Fruit fly (Drosophila melanogaster) whole organism, prepupa: ENCODE data around the gene CG10486.

Experiments used
- CG10631 ChIP-seq: fragments of 200-800 bp; sonication (Bioruptor generic); optimal IDR thresholded peaks from 2 replicates; lab custom pipeline; 2016; ENCODE audit warnings: missing biosample characterization, missing genetic modification characterization
- CG10669 ChIP-seq: fragments of 200-800 bp; sonication (Bioruptor generic); optimal IDR thresholded peaks from 3 replicates; lab custom pipeline; 2018; ENCODE audit warnings: missing biosample characterization, mild to moderate bottlenecking, missing genetic modification characterization, moderate library complexity
- CG11294 ChIP-seq: fragments of 200-800 bp; sonication (Bioruptor generic); IDR thresholded peaks from 2 replicates; pipeline ENCODE4 v1.3.6; 2022; ENCODE audit warnings: missing biosample characterization, missing genetic modification characterization
- CG11762 ChIP-seq: fragments of 200-800 bp; sonication (Bioruptor generic); optimal IDR thresholded peaks from 3 replicates; lab custom pipeline; 2016; ENCODE audit warnings: missing biosample characterization, missing genetic modification characterization; ENCODE audit not compliant: insufficient read depth
- CG1621 ChIP-seq: fragments of 200-800 bp; sonication (Bioruptor generic); optimal IDR thresholded peaks from 3 replicates; lab custom pipeline; 2018; ENCODE audit warnings: missing biosample characterization, mild to moderate bottlenecking, missing genetic modification characterization
- CG3032 ChIP-seq: fragments of 200-800 bp; optimal IDR thresholded peaks from 2 replicates; lab custom pipeline; 2019; ENCODE audit warnings: missing biosample characterization, mild to moderate bottlenecking, missing genetic modification characterization, moderate library complexity
- CG32006 ChIP-seq: fragments of 200-800 bp; sonication (Bioruptor generic); optimal IDR thresholded peaks from 3 replicates; lab custom pipeline; 2017; ENCODE audit warnings: missing biosample characterization, mild to moderate bottlenecking, missing genetic modification characterization
- CG34406 ChIP-seq: fragments of 200-800 bp; sonication (Bioruptor generic); optimal IDR thresholded peaks from 3 replicates; lab custom pipeline; 2016; ENCODE audit warnings: missing biosample characterization, missing genetic modification characterization
- CG3919 ChIP-seq: fragments of 200-800 bp; sonication (Bioruptor generic); optimal IDR thresholded peaks from 3 replicates; lab custom pipeline; 2016; ENCODE audit warnings: missing biosample characterization, missing genetic modification characterization
- CG6276 ChIP-seq: fragments of 200-800 bp; sonication (Bioruptor generic); optimal IDR thresholded peaks from 2 replicates; lab custom pipeline; 2017; ENCODE audit warnings: missing biosample characterization, mild to moderate bottlenecking, missing genetic modification characterization
- CG6792 ChIP-seq: fragments of 200-800 bp; sonication (Bioruptor generic); optimal IDR thresholded peaks from 3 replicates; lab custom pipeline; 2016; ENCODE audit warnings: missing biosample characterization, missing genetic modification characterization
- CG6854 ChIP-seq: fragments of 200-800 bp; sonication (Bioruptor generic); optimal IDR thresholded peaks from 2 replicates; lab custom pipeline; 2017; ENCODE audit warnings: missing biosample characterization, mild to moderate bottlenecking, missing genetic modification characterization
- CG8119 ChIP-seq: fragments of 200-800 bp; sonication (Bioruptor generic); IDR thresholded peaks from 3 replicates; pipeline ENCODE4 v1.3.6; 2022; ENCODE audit warnings: missing biosample characterization, missing genetic modification characterization
- CG8632 ChIP-seq: fragments of 200-800 bp; sonication (Bioruptor generic); optimal IDR thresholded peaks from 3 replicates; lab custom pipeline; 2016; ENCODE audit warnings: missing biosample characterization, missing genetic modification characterization
- CG9139 ChIP-seq: fragments of 200-800 bp; sonication (Bioruptor generic); optimal IDR thresholded peaks from 3 replicates; lab custom pipeline; 2017; ENCODE audit warnings: missing biosample characterization, mild to moderate bottlenecking, missing genetic modification characterization
- Eip75B ChIP-seq: fragments of 200-800 bp; sonication (Bioruptor generic); optimal IDR thresholded peaks from 3 replicates; lab custom pipeline; 2016; ENCODE audit warnings: missing biosample characterization, missing genetic modification characterization
- Eip78C ChIP-seq: fragments of 200-800 bp; sonication (Bioruptor generic); peaks from one replicate; lab custom pipeline; 2016; ENCODE audit warnings: missing biosample characterization, missing genetic modification characterization
- Eip93F ChIP-seq: fragments of 200-800 bp; sonication (Bioruptor generic); optimal IDR thresholded peaks from 2 replicates; lab custom pipeline; 2016; ENCODE audit warnings: missing biosample characterization, mild to moderate bottlenecking, missing genetic modification characterization
- Ets21C ChIP-seq: fragments of 200-800 bp; sonication (Bioruptor generic); optimal IDR thresholded peaks from 3 replicates; lab custom pipeline; 2016; ENCODE audit warnings: missing biosample characterization, missing genetic modification characterization
- Hr38 ChIP-seq: sonication (Bioruptor generic); optimal IDR thresholded peaks from 2 replicates; lab custom pipeline; 2016; ENCODE audit warnings: missing biosample characterization, missing genetic modification characterization
- Hr39 ChIP-seq: fragments of 200-800 bp; sonication (Bioruptor generic); optimal IDR thresholded peaks from 2 replicates; lab custom pipeline; 2016; ENCODE audit warnings: missing biosample characterization, missing genetic modification characterization
- Hr4 ChIP-seq: fragments of 200-800 bp; sonication (Bioruptor generic); optimal IDR thresholded peaks from 3 replicates; lab custom pipeline; 2016; ENCODE audit warnings: missing biosample characterization, missing genetic modification characterization
- Met ChIP-seq: fragments of 200-800 bp; sonication (Bioruptor generic); optimal IDR thresholded peaks from 3 replicates; lab custom pipeline; 2016; ENCODE audit warnings: missing biosample characterization, missing genetic modification characterization
- OdsH ChIP-seq: fragments of 200-800 bp; sonication (Bioruptor generic); optimal IDR thresholded peaks from 3 replicates; lab custom pipeline; 2016; ENCODE audit warnings: missing biosample characterization, missing genetic modification characterization
- Smox ChIP-seq: fragments of 200-800 bp; sonication (Bioruptor generic); optimal IDR thresholded peaks from 3 replicates; lab custom pipeline; 2016; ENCODE audit warnings: missing biosample characterization, missing genetic modification characterization
- Sox102F ChIP-seq: fragments of 200-800 bp; sonication (Bioruptor generic); optimal IDR thresholded peaks from 2 replicates; lab custom pipeline; 2016; ENCODE audit warnings: missing biosample characterization, mild to moderate bottlenecking, missing genetic modification characterization
- Sox14 ChIP-seq: fragments of 200-800 bp; sonication (Bioruptor generic); optimal IDR thresholded peaks from 3 replicates; lab custom pipeline; 2016; ENCODE audit warnings: missing biosample characterization, missing genetic modification characterization
- Sox15 ChIP-seq: fragments of 200-800 bp; sonication (Bioruptor generic); optimal IDR thresholded peaks from 3 replicates; lab custom pipeline; 2016; ENCODE audit warnings: missing biosample characterization, missing genetic modification characterization
- achi ChIP-seq: fragments of 200-800 bp; sonication (Bioruptor generic); optimal IDR thresholded peaks from 3 replicates; lab custom pipeline; 2016; ENCODE audit warnings: missing biosample characterization, missing genetic modification characterization
- acj6 ChIP-seq: fragments of 200-800 bp; sonication (Bioruptor generic); optimal IDR thresholded peaks from 3 replicates; lab custom pipeline; 2016; ENCODE audit warnings: missing biosample characterization, missing genetic modification characterization
- dac ChIP-seq: fragments of 200-800 bp; sonication (Bioruptor generic); optimal IDR thresholded peaks from 2 replicates; lab custom pipeline; 2017; ENCODE audit warnings: missing biosample characterization, mild to moderate bottlenecking, missing genetic modification characterization
- dsx ChIP-seq: fragments of 200-800 bp; optimal IDR thresholded peaks from 3 replicates; lab custom pipeline; 2019; ENCODE audit warnings: missing biosample characterization, mild to moderate bottlenecking, missing genetic modification characterization, moderate library complexity; ENCODE audit not compliant: poor library complexity, severe bottlenecking
- eg ChIP-seq: fragments of 200-800 bp; sonication (Bioruptor generic); IDR thresholded peaks from 3 replicates; pipeline ENCODE4 v1.3.6; 2022; ENCODE audit warnings: missing biosample characterization, missing genetic modification characterization
- esn ChIP-seq: fragments of 200-800 bp; sonication (Bioruptor generic); optimal IDR thresholded peaks from 2 replicates; lab custom pipeline; 2016; ENCODE audit warnings: missing biosample characterization, mild to moderate bottlenecking, missing genetic modification characterization, moderate library complexity
- fd59A ChIP-seq: fragments of 200-800 bp; sonication (Bioruptor generic); optimal IDR thresholded peaks from 2 replicates; lab custom pipeline; 2017; ENCODE audit warnings: missing biosample characterization, mild to moderate bottlenecking, missing genetic modification characterization, missing genetic modification reagents
- fd85E ChIP-seq: fragments of 200-800 bp; sonication (Bioruptor generic); optimal IDR thresholded peaks from 3 replicates; lab custom pipeline; 2016; ENCODE audit warnings: missing biosample characterization, missing genetic modification characterization
- fkh ChIP-seq: fragments of 200-800 bp; sonication (Bioruptor generic); optimal IDR thresholded peaks from 3 replicates; lab custom pipeline; 2017; ENCODE audit warnings: missing biosample characterization, mild to moderate bottlenecking, missing genetic modification characterization, moderate library complexity
- lz ChIP-seq: fragments of 200-800 bp; sonication (Bioruptor generic); optimal IDR thresholded peaks from 3 replicates; lab custom pipeline; 2016; ENCODE audit warnings: missing biosample characterization, missing genetic modification characterization
- net ChIP-seq: fragments of 200-800 bp; sonication (Bioruptor generic); optimal IDR thresholded peaks from 3 replicates; lab custom pipeline; 2016; ENCODE audit warnings: missing biosample characterization, missing genetic modification characterization
- salr ChIP-seq, 2 experiments: fragments of 200-800 bp; sonication (Bioruptor generic); optimal IDR thresholded peaks; 3 replicates each; lab custom pipeline; 2016 to 2018; ENCODE audit warnings: missing biosample characterization in 2 of 2, missing genetic modification characterization in 2 of 2, mild to moderate bottlenecking in 1 of 2
- ss ChIP-seq, 2 experiments: fragments of 200-800 bp; sonication (Bioruptor generic); optimal IDR thresholded peaks; 2 replicates in 1 of 2; 3 replicates in 1 of 2; lab custom pipeline; 2017 to 2018; ENCODE audit warnings: mild to moderate bottlenecking in 2 of 2, missing biosample characterization in 2 of 2, missing genetic modification characterization in 2 of 2, moderate library complexity in 1 of 2
- svp ChIP-seq: fragments of 200-800 bp; sonication (Bioruptor generic); peaks from one replicate; lab custom pipeline; 2016; ENCODE audit warnings: missing biosample characterization, missing genetic modification characterization
- topi ChIP-seq: fragments of 200-800 bp; sonication (Bioruptor generic); optimal IDR thresholded peaks from 3 replicates; lab custom pipeline; 2016; ENCODE audit warnings: missing biosample characterization, missing genetic modification characterization

Gene CG10486

DNA sequence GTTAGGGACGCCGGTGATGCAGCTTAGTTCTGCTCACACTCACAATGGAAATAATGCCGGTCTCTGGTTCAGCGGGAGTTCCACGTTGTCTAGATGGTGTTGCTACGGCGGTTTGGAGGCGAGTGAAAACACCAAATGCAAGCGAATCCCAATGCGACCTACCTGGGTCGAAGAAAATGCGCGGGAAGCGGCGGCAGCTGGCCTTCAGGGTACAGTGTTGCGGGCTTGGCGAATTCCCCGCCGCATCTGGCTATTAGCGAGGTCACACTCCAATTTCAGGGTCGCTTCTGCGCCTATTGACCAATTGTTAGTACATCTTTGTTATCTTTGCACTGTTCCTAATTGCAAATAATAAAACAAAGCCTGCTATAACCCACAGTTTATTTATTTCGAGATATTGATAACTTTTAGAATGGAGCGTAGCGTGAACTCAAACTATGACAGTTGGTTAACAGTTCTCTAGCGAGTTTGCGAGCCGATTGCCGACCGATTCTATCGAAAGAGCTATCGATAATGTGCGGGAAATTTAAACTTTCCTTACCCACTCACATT lies 25.9 kb upstream of the CG10486 start, which contains the start of gene Rcc1 (continued):
- TF ChIP-seq svp = peak; percentile 89
- no peak for TF ChIP-seq salr (GFP tag; optimal IDR thresholded peaks at IDR 0.05; lab: Kevin White, UChicago)
- no peak for TF ChIP-seq CG6854 (GFP tag; lab: Kevin White, UChicago)
- TF ChIP-seq Hr4 (GFP tag; lab: Kevin White, UChicago) = no peak
- TF ChIP-seq achi (GFP tag; lab: Kevin White, UChicago) = peak; percentile 87
- no peak for TF ChIP-seq Sox15 (GFP tag; lab: Kevin White, UChicago)
- TF ChIP-seq CG11294 (GFP tag; lab: Robert Waterston, UW) = no peak
- no peak for TF ChIP-seq CG34406 (GFP tag; lab: Kevin White, UChicago)
- no peak for TF ChIP-seq Ets21C
- TF ChIP-seq CG10669 (GFP tag; lab: Kevin White, UChicago) = no peak
- TF ChIP-seq dac = no peak
- TF ChIP-seq Eip75B (GFP tag; lab: Kevin White, UChicago) = peak; percentile 37
- TF ChIP-seq CG1621 (tag; lab: Kevin White, UChicago) = no peak
- TF ChIP-seq Met = no peak
- TF ChIP-seq fkh (GFP tag; lab: Kevin White, UChicago) = no peak
- peak; percentile 37 for TF ChIP-seq Hr39 (GFP tag; lab: Kevin White, UChicago)
- TF ChIP-seq CG11762 (GFP tag; lab: Kevin White, UChicago) = no peak
- no peak for TF ChIP-seq acj6 (GFP tag; lab: Kevin White, UChicago)
- TF ChIP-seq esn (GFP tag; lab: Kevin White, UChicago) = no peak
- no peak for TF ChIP-seq CG3919 (GFP tag; lab: Kevin White, UChicago)
- no peak for TF ChIP-seq CG8632
- TF ChIP-seq Hr38 (GFP tag; lab: Kevin White, UChicago) = no peak
- TF ChIP-seq fd85E (GFP tag; lab: Kevin White, UChicago) = no peak

- peak; percentile 81 for TF ChIP-seq Eip78C (GFP tag; lab: Kevin White, UChicago)
- TF ChIP-seq svp = peak; percentile 64
- no peak for TF ChIP-seq CG10631
- TF ChIP-seq CG1621 (tag; lab: Kevin White, UChicago) = peak; percentile 65
- TF ChIP-seq lz = no peak
- peak; percentile 8 for TF ChIP-seq topi
Measured at dm6 chr3L:5927536-5927935, 21.0 kb upstream of the CG10486 start.

DNA sequence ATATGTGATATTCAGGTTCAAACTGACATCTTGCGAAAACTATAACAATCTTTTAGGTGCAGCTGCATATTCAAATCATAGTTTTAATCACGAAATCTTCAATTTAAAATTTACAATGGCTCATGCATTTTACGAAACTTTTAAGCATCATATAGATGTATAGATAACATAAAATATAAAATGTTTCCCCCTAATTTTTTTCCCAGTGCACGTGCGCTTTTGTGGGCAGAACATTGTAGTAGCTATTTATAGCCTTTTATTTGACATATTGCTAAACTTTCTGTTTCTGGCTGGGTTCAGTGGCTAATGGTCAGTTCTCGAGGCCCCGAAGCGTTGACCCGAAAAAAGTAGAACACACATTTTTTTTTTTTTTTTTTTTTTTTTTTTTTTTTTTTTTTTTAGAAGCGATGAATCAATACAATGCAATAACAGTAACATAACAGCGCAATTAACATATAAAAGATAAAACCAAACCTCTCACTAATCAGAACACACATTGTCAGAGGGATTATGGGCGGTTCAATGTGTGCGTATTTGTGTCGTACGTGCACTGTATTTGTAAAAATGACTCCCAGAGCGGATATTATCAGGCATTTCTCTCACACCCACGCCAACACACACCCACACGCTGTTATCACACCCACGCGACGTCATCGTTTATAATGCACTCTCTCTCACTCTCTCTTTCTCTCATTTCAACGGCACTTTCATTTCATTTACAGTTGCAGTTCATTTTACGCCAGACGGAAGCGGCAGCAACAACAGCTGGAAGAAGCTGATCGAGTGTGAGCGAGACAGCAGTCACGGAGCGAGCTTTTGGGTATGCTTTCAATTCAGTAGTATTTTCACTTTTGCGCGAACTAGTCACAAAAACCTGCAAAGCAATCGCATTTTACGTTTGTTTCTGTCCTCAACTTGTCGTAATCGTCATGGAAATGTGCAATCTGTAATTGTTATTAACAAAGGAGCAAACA lies 19.8 kb upstream of the CG10486 start:
- TF ChIP-seq Eip78C (GFP tag; lab: Kevin White, UChicago) (peak; percentile 72), Eip93F (GFP tag; lab: Kevin White, UChicago) (no peak), CG6276 (GFP tag; lab: Kevin White, UChicago) (peak; percentile 14), CG32006 (GFP tag; lab: Kevin White, UChicago) (peak; percentile 22), CG6792 (no peak), lz (peak; percentile 27), Sox14 (GFP tag; lab: Kevin White, UChicago) (peak; percentile 22), dac (no peak), Sox15 (GFP tag; lab: Kevin White, UChicago) (no peak), OdsH (peak; percentile 33), CG11294 (GFP tag; lab: Robert Waterston, UW) (no peak), eg (GFP tag; lab: Robert Waterston, UW) (peak; percentile 59; the same call in 1 of the 3 replicates), CG9139 (peak; percentile 0), dsx (GFP tag; lab: Kevin White, UChicago) (peak; percentile 14), CG1621 (tag; lab: Kevin White, UChicago) (peak; percentile 46), Met (peak; percentile 19), topi (peak; percentile 28), esn (GFP tag; lab: Kevin White, UChicago) (peak; percentile 42), Sox102F (GFP tag; lab: Kevin White, UChicago) (peak; percentile 35), CG8119 (GFP tag; lab: Robert Waterston, UW) (no peak; the same call in 2 of the 3 replicates), Hr39 (GFP tag; lab: Kevin White, UChicago) (peak; percentile 25), Hr38 (GFP tag; lab: Kevin White, UChicago) (no peak), svp (peak; percentile 82), fd59A (GFP tag; lab: Kevin White, UChicago) (no peak), CG3032 (tag; lab: Kevin White, UChicago) (no peak), Smox (peak; percentile 8), CG6854 (GFP tag; lab: Kevin White, UChicago) (peak; percentile 57), Hr4 (GFP tag; lab: Kevin White, UChicago) (peak; percentile 48), net (GFP tag; lab: Kevin White, UChicago) (peak; percentile 11), ss (GFP tag; optimal IDR thresholded peaks at IDR 0.05; lab: Kevin White, UChicago) (peak in 1 of 2 experiments; percentile 7)
